Worm (Caenorhabditis elegans) whole organism, young adult: ENCODE results near the gene cest-16.

ENCODE experiments used
- B0019.2 ChIP-seq: fragments of 200-800 bp; sonication (Bioruptor generic); conservative IDR thresholded peaks from 2 replicates; pipeline ENCODE4 v1.3.6; 2022; ENCODE audit warnings: missing genetic modification reagents, missing genetic modification characterization, missing compliant biosample characterization
- C06A6.2 ChIP-seq: fragments of 200-800 bp; sonication (Bioruptor generic); conservative IDR thresholded peaks from 2 replicates; pipeline ENCODE4 v1.3.6; 2022; ENCODE audit warnings: missing genetic modification characterization, missing compliant biosample characterization
- C17E4.6 ChIP-seq: fragments of 200-800 bp; sonication (Bioruptor generic); IDR thresholded peaks from 2 replicates; pipeline ENCODE4 v1.3.6; 2022; ENCODE audit warnings: missing genetic modification reagents, missing genetic modification characterization, missing compliant biosample characterization
- F10E7.11 ChIP-seq: sonication (generic microtip); optimal IDR thresholded peaks from 2 replicates; lab custom pipeline; 2017; ENCODE audit warnings: mild to moderate bottlenecking, missing genetic modification characterization, moderate library complexity, missing compliant biosample characterization
- F37B4.10 ChIP-seq: fragments of 200-800 bp; sonication (Bioruptor generic); IDR thresholded peaks from 2 replicates; pipeline ENCODE4 v1.3.6; 2022; ENCODE audit warnings: missing genetic modification characterization, missing compliant biosample characterization
- F49E8.2 ChIP-seq: sonication (generic microtip); optimal IDR thresholded peaks from 3 replicates; lab custom pipeline; 2017; ENCODE audit warnings: missing genetic modification characterization, mild to moderate bottlenecking, missing compliant biosample characterization, antibody characterized with exemption, moderate library complexity; ENCODE audit not compliant: insufficient read depth
- F55B11.4 ChIP-seq: sonication (generic microtip); optimal IDR thresholded peaks from 2 replicates; lab custom pipeline; 2016; ENCODE audit warnings: missing compliant biosample characterization, missing genetic modification characterization, borderline replicate concordance; ENCODE audit not compliant: insufficient read depth
- F57C9.4 ChIP-seq: sonication (generic microtip); optimal IDR thresholded peaks from 2 replicates; lab custom pipeline; 2017; ENCODE audit warnings: mild to moderate bottlenecking, missing genetic modification characterization, missing compliant biosample characterization
- T26A5.8 ChIP-seq: sonication (generic microtip); optimal IDR thresholded peaks from 2 replicates; lab custom pipeline; 2016; ENCODE audit warnings: missing genetic modification characterization, missing compliant biosample characterization
- Y67H2A.10 ChIP-seq: fragments of 200-800 bp; sonication (Bioruptor generic); conservative IDR thresholded peaks from 2 replicates; pipeline ENCODE4 v1.3.6; 2022; ENCODE audit warnings: missing genetic modification reagents, missing genetic modification characterization, missing compliant biosample characterization
- Y79H2A.3 ChIP-seq: fragments of 200-800 bp; sonication (Bioruptor generic); conservative IDR thresholded peaks from 2 replicates; pipeline ENCODE4 v1.3.6; 2022; ENCODE audit warnings: missing genetic modification reagents, missing genetic modification characterization, missing compliant biosample characterization
- ZK185.1 ChIP-seq: sonication (generic microtip); optimal IDR thresholded peaks from 2 replicates; lab custom pipeline; 2016; ENCODE audit warnings: mild to moderate bottlenecking, missing genetic modification characterization, missing compliant biosample characterization; ENCODE audit not compliant: poor library complexity, severe bottlenecking
- akir-1 ChIP-seq: fragments of 200-800 bp; sonication (Bioruptor generic); optimal IDR thresholded peaks from 2 replicates; lab custom pipeline; 2018; ENCODE audit warnings: mild to moderate bottlenecking, missing genetic modification characterization, moderate library complexity, missing compliant biosample characterization
- ama-1 ChIP-seq, 3 experiments: fragments of 150-350 bp in 1 of 3; sonication (generic microtip) in 2 of 3; optimal IDR thresholded peaks; 2 replicates each; lab custom pipeline; 2014 to 2018; ENCODE audit warnings: missing biosample characterization in 2 of 3, missing genetic modification characterization in 2 of 3, missing genetic modification reagents in 2 of 3
- aptf-3 ChIP-seq: fragments of 200-800 bp; sonication (Bioruptor generic); IDR thresholded peaks from 2 replicates; pipeline ENCODE4 v1.3.6; 2022; ENCODE audit warnings: missing genetic modification characterization, missing compliant biosample characterization
- atf-7 ChIP-seq: sonication (generic microtip); optimal IDR thresholded peaks from 2 replicates; lab custom pipeline; 2017; ENCODE audit warnings: mild to moderate bottlenecking, missing genetic modification characterization, missing compliant biosample characterization
- athp-1 ChIP-seq: sonication (generic microtip); optimal IDR thresholded peaks from 2 replicates; lab custom pipeline; 2017; ENCODE audit warnings: mild to moderate bottlenecking, missing genetic modification characterization, missing compliant biosample characterization
- attf-5 ChIP-seq: fragments of 200-800 bp; sonication (Bioruptor generic); optimal IDR thresholded peaks from 2 replicates; lab custom pipeline; 2018; ENCODE audit warnings: mild to moderate bottlenecking, missing genetic modification characterization, missing compliant biosample characterization
- attf-6 ChIP-seq: fragments of 200-800 bp; sonication (Bioruptor generic); IDR thresholded peaks from 2 replicates; pipeline ENCODE4 v1.3.6; 2022; ENCODE audit warnings: missing genetic modification reagents, missing genetic modification characterization, missing compliant biosample characterization
- bed-2 ChIP-seq: fragments of 200-800 bp; sonication (Bioruptor generic); IDR thresholded peaks from 2 replicates; pipeline ENCODE4 v1.3.6; 2022; ENCODE audit warnings: missing genetic modification reagents, missing genetic modification characterization, missing compliant biosample characterization
- ccch-3 ChIP-seq: fragments of 200-800 bp; sonication (Bioruptor generic); optimal IDR thresholded peaks from 2 replicates; lab custom pipeline; 2018; ENCODE audit warnings: mild to moderate bottlenecking, missing genetic modification characterization, missing compliant biosample characterization
- ceh-27 ChIP-seq: fragments of 200-800 bp; sonication (Bioruptor generic); optimal IDR thresholded peaks from 2 replicates; lab custom pipeline; 2018; ENCODE audit warnings: mild to moderate bottlenecking, missing genetic modification characterization, moderate library complexity, missing compliant biosample characterization
- ceh-91 ChIP-seq: fragments of 200-800 bp; sonication (Bioruptor generic); IDR thresholded peaks from 2 replicates; pipeline ENCODE4 v1.3.6; 2022; ENCODE audit warnings: missing genetic modification reagents, missing genetic modification characterization, missing compliant biosample characterization
- dox-1 ChIP-seq: fragments of 200-800 bp; sonication (Bioruptor generic); IDR thresholded peaks from 2 replicates; pipeline ENCODE4 v1.3.6; 2022; ENCODE audit warnings: missing genetic modification reagents, missing genetic modification characterization, missing compliant biosample characterization
- egl-18 ChIP-seq: fragments of 200-800 bp; sonication (Bioruptor generic); IDR thresholded peaks from 2 replicates; pipeline ENCODE4 v1.3.6; 2022; ENCODE audit warnings: missing genetic modification reagents, missing genetic modification characterization, missing compliant biosample characterization
- ets-4 ChIP-seq: fragments of 200-800 bp; sonication (Bioruptor generic); optimal IDR thresholded peaks from 2 replicates; lab custom pipeline; 2018; ENCODE audit warnings: mild to moderate bottlenecking, missing genetic modification characterization, missing compliant biosample characterization
- him-1 ChIP-seq: sonication (generic microtip); optimal IDR thresholded peaks from 2 replicates; lab custom pipeline; 2016; ENCODE audit warnings: missing genotype, missing genetic modification reagents, missing genetic modification characterization, missing compliant biosample characterization
- hlh-12 ChIP-seq: sonication (generic microtip); optimal IDR thresholded peaks from 2 replicates; lab custom pipeline; 2016; ENCODE audit warnings: missing genetic modification characterization, missing compliant biosample characterization
- hmg-20 ChIP-seq: fragments of 200-800 bp; sonication (Bioruptor generic); IDR thresholded peaks from 2 replicates; pipeline ENCODE4 v1.3.6; 2022; ENCODE audit warnings: missing genetic modification reagents, missing genetic modification characterization, missing compliant biosample characterization
- lag-1 ChIP-seq: fragments of 200-800 bp; sonication (Bioruptor generic); IDR thresholded peaks from 2 replicates; pipeline ENCODE4 v1.3.6; 2022; ENCODE audit warnings: missing genetic modification reagents, missing genetic modification characterization, missing compliant biosample characterization
- let-607 ChIP-seq, 2 experiments: fragments of 200-800 bp in 1 of 2; sonication (Bioruptor generic) in 1 of 2; sonication (generic microtip) in 1 of 2; optimal IDR thresholded peaks; 2 replicates each; lab custom pipeline; 2016 to 2018; ENCODE audit warnings: mild to moderate bottlenecking in 2 of 2, missing compliant biosample characterization in 2 of 2, missing genetic modification characterization in 2 of 2, moderate library complexity in 2 of 2, missing genotype in 1 of 2
- lin-26 ChIP-seq: fragments of 200-800 bp; sonication (Bioruptor generic); IDR thresholded peaks from 2 replicates; pipeline ENCODE4 v1.3.6; 2022; ENCODE audit warnings: missing genetic modification reagents, missing genetic modification characterization, missing compliant biosample characterization
- lir-1 ChIP-seq: fragments of 200-800 bp; sonication (Bioruptor generic); conservative IDR thresholded peaks from 2 replicates; pipeline ENCODE4 v1.3.6; 2022; ENCODE audit warnings: missing genetic modification reagents, missing genetic modification characterization, missing compliant biosample characterization
- madf-10 ChIP-seq: sonication (generic microtip); optimal IDR thresholded peaks from 2 replicates; lab custom pipeline; 2016; ENCODE audit warnings: mild to moderate bottlenecking, missing genetic modification characterization, missing compliant biosample characterization
- madf-6 ChIP-seq: fragments of 200-800 bp; sonication (Bioruptor generic); IDR thresholded peaks from 2 replicates; pipeline ENCODE4 v1.3.6; 2022; ENCODE audit warnings: missing genetic modification reagents, missing genetic modification characterization, missing compliant biosample characterization
- mcd-1 ChIP-seq: fragments of 200-800 bp; sonication (Bioruptor generic); IDR thresholded peaks from 2 replicates; pipeline ENCODE4 v1.3.6; 2022; ENCODE audit warnings: missing genetic modification reagents, missing genetic modification characterization, missing compliant biosample characterization
- mel-28 ChIP-seq: sonication (generic microtip); optimal IDR thresholded peaks from 2 replicates; lab custom pipeline; 2016; ENCODE audit warnings: borderline replicate concordance, mild to moderate bottlenecking, missing genetic modification characterization, missing compliant biosample characterization
- mes-4 ChIP-seq: sonication (generic microtip); optimal IDR thresholded peaks from 2 replicates; lab custom pipeline; 2016; ENCODE audit warnings: missing genotype, missing genetic modification characterization, missing compliant biosample characterization
- mxl-1 ChIP-seq: sonication (generic microtip); optimal IDR thresholded peaks from 2 replicates; lab custom pipeline; 2016; ENCODE audit warnings: missing genetic modification characterization, missing compliant biosample characterization
- rcor-1 ChIP-seq: fragments of 200-800 bp; sonication (Bioruptor generic); IDR thresholded peaks from 2 replicates; pipeline ENCODE4 v1.3.6; 2022; ENCODE audit warnings: missing genetic modification reagents, missing genetic modification characterization, missing compliant biosample characterization
- repo-1 ChIP-seq: sonication (generic microtip); optimal IDR thresholded peaks from 2 replicates; lab custom pipeline; 2017; ENCODE audit warnings: mild to moderate bottlenecking, missing genetic modification characterization, missing compliant biosample characterization
- sea-2 ChIP-seq: fragments of 200-800 bp; sonication (Bioruptor generic); IDR thresholded peaks from 2 replicates; pipeline ENCODE4 v1.3.6; 2022; ENCODE audit warnings: missing genetic modification characterization, missing compliant biosample characterization
- snpc-1.3 ChIP-seq: sonication (generic microtip); optimal IDR thresholded peaks from 2 replicates; lab custom pipeline; 2017; ENCODE audit warnings: missing genetic modification characterization, mild to moderate bottlenecking, missing compliant biosample characterization, antibody characterized with exemption, moderate library complexity, missing genotype, missing genetic modification reagents; ENCODE audit not compliant: insufficient read depth
- snpc-4 ChIP-seq, 5 experiments: fragments of 150-350 bp in 1 of 5; sonication (generic microtip) in 4 of 5; optimal IDR thresholded peaks; 2 replicates each; lab custom pipeline; 2014 to 2018; ENCODE audit warnings: missing genetic modification characterization in 5 of 5, missing biosample characterization in 3 of 5, antibody characterized with exemption in 2 of 5, mild to moderate bottlenecking in 2 of 5, missing compliant biosample characterization in 2 of 5, missing genotype in 2 of 5, moderate library complexity in 2 of 5, missing genetic modification reagents in 1 of 5
- unc-62 ChIP-seq: fragments of 150-350 bp; optimal IDR thresholded peaks from 2 replicates; lab custom pipeline; 2014; ENCODE audit warnings: missing biosample characterization, missing genetic modification reagents, missing genetic modification characterization
- ztf-25 ChIP-seq: fragments of 200-800 bp; sonication (Bioruptor generic); IDR thresholded peaks from 2 replicates; pipeline ENCODE4 v1.3.6; 2022; ENCODE audit warnings: missing genetic modification reagents, missing genetic modification characterization, missing compliant biosample characterization
- ztf-26 ChIP-seq: sonication (generic microtip); optimal IDR thresholded peaks from 2 replicates; lab custom pipeline; 2017; ENCODE audit warnings: missing genetic modification characterization, missing compliant biosample characterization
- ztf-3 ChIP-seq: fragments of 200-800 bp; sonication (Bioruptor generic); optimal IDR thresholded peaks from 2 replicates; lab custom pipeline; 2018; ENCODE audit warnings: mild to moderate bottlenecking, missing genetic modification characterization, missing compliant biosample characterization

Gene cest-16

DNA sequence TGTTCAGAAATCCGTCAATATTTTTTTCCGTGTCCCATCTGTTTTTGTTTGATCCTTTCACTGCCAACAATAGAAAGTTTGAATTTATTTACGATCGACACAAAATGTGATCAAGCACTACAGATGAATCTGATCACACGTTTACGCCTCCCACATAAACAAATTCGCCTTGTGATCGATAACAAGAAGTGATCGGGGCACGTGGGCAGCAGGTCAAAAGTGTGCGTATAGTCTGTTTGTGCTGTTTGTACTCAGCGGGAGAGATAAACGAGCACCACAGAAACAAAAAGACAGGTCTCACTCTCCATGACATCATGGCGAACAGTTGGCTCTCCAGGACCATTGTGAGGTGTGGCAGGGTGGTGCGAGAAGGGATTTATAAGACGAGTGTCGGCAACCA is 44.2 kb upstream of the cest-16 start (continued):
- TF ChIP-seq let-607 (tag; optimal IDR thresholded peaks at IDR 0.05; lab: Kevin White, UChicago): peak; percentile 50 to 70
- no peak for TF ChIP-seq Y67H2A.10
- TF ChIP-seq F57C9.4: no peak
- no peak for TF ChIP-seq F49E8.2 (tag; lab: Kevin White, UChicago)
- TF ChIP-seq ztf-3: peak; percentile 19
- TF ChIP-seq lir-1 (GFP tag; lab: Robert Waterston, UW): peak; percentile 65
- TF ChIP-seq athp-1 (tag; lab: Kevin White, UChicago): peak; percentile 24
- TF ChIP-seq ets-4 (GFP tag; lab: Kevin White, UChicago): peak; percentile 46
- TF ChIP-seq snpc-1.3 (tag; lab: Kevin White, UChicago): no peak
- no peak for TF ChIP-seq akir-1
- TF ChIP-seq C06A6.2 (GFP tag; lab: Robert Waterston, UW): peak; percentile 31; the same call in 1 of the 2 replicates
- TF ChIP-seq unc-62 (GFP tag; lab: Kevin White, UChicago): no peak
- no peak for TF ChIP-seq Y79H2A.3
- TF ChIP-seq F10E7.11 (tag; lab: Kevin White, UChicago): no peak
- peak; percentile 5 for TF ChIP-seq ceh-27 (GFP tag; lab: Kevin White, UChicago)
- TF ChIP-seq atf-7 (tag; lab: Kevin White, UChicago): peak; percentile 94
- TF ChIP-seq B0019.2 (GFP tag; lab: Robert Waterston, UW): no peak
- TF ChIP-seq rcor-1 (GFP tag; lab: Robert Waterston, UW): no peak
- TF ChIP-seq T26A5.8: no peak
- TF ChIP-seq hmg-20 (GFP tag; lab: Robert Waterston, UW): no peak
- TF ChIP-seq him-1 (tag; lab: Kevin White, UChicago): no peak
- TF ChIP-seq dox-1 (GFP tag; lab: Robert Waterston, UW): peak; percentile 78
- no peak for TF ChIP-seq snpc-4 (GFP tag; optimal IDR thresholded peaks at IDR 0.05; lab: Kevin White, UChicago)
- peak in 3 of 4 experiments; percentile 16 to 36 (median 36) for TF ChIP-seq snpc-4 (tag; optimal IDR thresholded peaks at IDR 0.05; lab: Kevin White, UChicago)
- peak; percentile 62 for TF ChIP-seq repo-1 (tag; lab: Kevin White, UChicago)
- TF ChIP-seq mel-28 (tag; lab: Kevin White, UChicago): no peak
- TF ChIP-seq ama-1 (optimal IDR thresholded peaks at IDR 0.05; lab: Kevin White, UChicago): peak; percentile 62
- TF ChIP-seq ama-1 (GFP tag; optimal IDR thresholded peaks at IDR 0.05; lab: Kevin White, UChicago): no peak
- no peak for TF ChIP-seq mes-4
- TF ChIP-seq egl-18 (GFP tag; lab: Robert Waterston, UW): no peak
- TF ChIP-seq ccch-3 (GFP tag; lab: Kevin White, UChicago): no peak
- TF ChIP-seq hlh-12 (tag; lab: Kevin White, UChicago): no peak
- TF ChIP-seq F37B4.10 (GFP tag; lab: Robert Waterston, UW): 0 out of 2 replicates have a peak, but pooled peaks have one; percentile 75
- TF ChIP-seq mxl-1: no peak
- no peak for TF ChIP-seq F55B11.4 (tag; lab: Kevin White, UChicago)
- TF ChIP-seq lin-26 (GFP tag; lab: Robert Waterston, UW): peak; percentile 49; the same call in 1 of the 2 replicates
- TF ChIP-seq madf-10 (tag; lab: Kevin White, UChicago): no peak
- no peak for TF ChIP-seq attf-6 (GFP tag; lab: Robert Waterston, UW)
- TF ChIP-seq mcd-1: peak; percentile 47; the same call in 1 of the 2 replicates
- TF ChIP-seq sea-2 (GFP tag; lab: Robert Waterston, UW): peak; percentile 51; the same call in 1 of the 2 replicates
- no peak for TF ChIP-seq bed-2 (GFP tag; lab: Robert Waterston, UW)
- no peak for TF ChIP-seq ztf-25
- TF ChIP-seq ztf-26 (tag; lab: Kevin White, UChicago): peak; percentile 78
- no peak for TF ChIP-seq ceh-91 (GFP tag; lab: Robert Waterston, UW)
- peak; percentile 34 for TF ChIP-seq attf-5 (GFP tag; lab: Kevin White, UChicago)
- TF ChIP-seq aptf-3 (GFP tag; lab: Robert Waterston, UW): no peak
- TF ChIP-seq ZK185.1: no peak
- no peak for TF ChIP-seq lag-1 (GFP tag; lab: Robert Waterston, UW)
- TF ChIP-seq madf-6 (GFP tag; lab: Robert Waterston, UW): peak; percentile 38
- TF ChIP-seq C17E4.6: no peak
